Fruit fly (Drosophila melanogaster): ENCODE measurements around the gene CG43367.

CG43367 gene

DNA sequence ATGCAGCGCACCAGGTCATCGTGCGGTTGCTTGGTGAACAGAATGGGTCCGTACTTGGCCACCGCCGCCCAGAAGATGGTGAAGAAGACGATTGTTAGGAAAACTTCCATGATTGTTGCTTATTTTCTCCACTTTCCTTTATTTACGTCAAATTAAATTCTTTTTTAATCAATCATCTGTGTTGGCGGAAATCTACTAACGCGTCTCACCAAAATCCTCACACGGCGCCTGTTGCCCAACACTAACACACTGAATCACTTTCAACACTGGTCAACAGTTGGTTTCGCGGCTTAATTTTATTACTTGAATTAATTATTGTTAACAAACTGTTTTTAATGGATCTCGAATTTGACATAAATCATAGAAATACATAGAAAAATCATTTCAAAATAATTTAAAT is 7.1 kb upstream of the CG43367 start, which contains the start of gene VhaM9.7-c (continued):
- TF ChIP-seq CG9139 (GFP tag; optimal IDR thresholded peaks at IDR 0.05) (no peak), CG3919 (GFP tag; optimal IDR thresholded peaks at IDR 0.05) (peak; percentile 41), pdm3 (GFP tag; optimal IDR thresholded peaks at IDR 0.05) (peak; percentile 40), lz (GFP tag; optimal IDR thresholded peaks at IDR 0.05) (peak; percentile 55), salr (GFP tag; optimal IDR thresholded peaks at IDR 0.05) (no peak), CG15336 (GFP tag; IDR thresholded peaks at IDR 0.05) (no peak), Eip93F (GFP tag; optimal IDR thresholded peaks at IDR 0.05) (no peak), dsx (GFP tag; optimal IDR thresholded peaks at IDR 0.05; ENCODE audit: poor library complexity, severe bottlenecking) (no peak), Eip75B (GFP tag; optimal IDR thresholded peaks at IDR 0.05) (peak; percentile 7), CG31627 (GFP tag; optimal IDR thresholded peaks at IDR 0.05) (peak; percentile 60), CG34406 (GFP tag; optimal IDR thresholded peaks at IDR 0.05) (no peak), Smox (GFP tag; optimal IDR thresholded peaks at IDR 0.05) (no peak)

DNA sequence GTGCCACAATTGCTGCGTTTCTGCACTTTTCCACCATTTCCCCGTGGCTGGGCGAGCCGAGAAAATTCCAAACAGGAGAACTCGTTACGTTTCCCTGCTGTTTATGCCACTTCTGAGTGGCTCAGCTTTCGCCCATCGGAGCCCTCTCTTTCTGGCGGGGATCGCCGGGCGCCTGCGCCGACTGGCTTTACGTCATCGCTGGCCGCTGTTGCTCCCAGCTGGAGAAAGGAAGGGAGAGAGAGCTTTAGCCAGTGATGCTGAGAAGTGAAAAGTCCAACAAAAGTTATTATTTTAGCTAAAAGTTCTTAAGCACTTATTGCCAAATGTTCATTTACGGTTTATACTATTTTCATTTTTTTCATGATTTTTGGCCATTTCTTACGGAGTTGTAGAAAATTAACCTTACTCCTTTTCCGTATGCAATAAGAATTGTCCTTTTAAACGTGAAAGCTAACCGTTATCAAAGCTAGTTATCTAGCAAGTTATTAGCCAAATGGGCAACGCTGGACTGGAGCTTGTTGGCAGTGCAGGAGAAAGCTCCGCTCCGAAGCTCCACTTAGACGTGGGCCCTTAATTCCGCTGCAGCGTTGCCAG is 5.8 kb upstream of the CG43367 start, which contains the start of the genes Teh2 and tipE:
Gene Teh2, minus strand, starts transcription at position 94 of the 594 bp plus-strand sequence.
Gene tipE, plus strand, starts transcription at position 570 of the 594 bp plus-strand sequence.
- TF ChIP-seq Eip78C (GFP tag) (no peak), CG11902 (GFP tag; optimal IDR thresholded peaks at IDR 0.05) (no peak), CG6808 (GFP tag; optimal IDR thresholded peaks at IDR 0.05) (no peak), lz (GFP tag; optimal IDR thresholded peaks at IDR 0.05) (no peak), achi (GFP tag; optimal IDR thresholded peaks at IDR 0.05) (no peak), acj6 (GFP tag; optimal IDR thresholded peaks at IDR 0.05) (no peak), CG34406 (GFP tag; optimal IDR thresholded peaks at IDR 0.05) (no peak), CG8632 (GFP tag; optimal IDR thresholded peaks at IDR 0.05) (no peak), CG6163 (GFP tag; IDR thresholded peaks at IDR 0.05) (no peak), ss (GFP tag; optimal IDR thresholded peaks at IDR 0.05) (no peak), spab (GFP tag; optimal IDR thresholded peaks at IDR 0.05) (no peak), CG32006 (GFP tag; optimal IDR thresholded peaks at IDR 0.05) (no peak), fd85E (GFP tag; optimal IDR thresholded peaks at IDR 0.05) (no peak), Hr39 (GFP tag; optimal IDR thresholded peaks at IDR 0.05) (no peak), CG1621 (tag; optimal IDR thresholded peaks at IDR 0.05) (no peak), salr (GFP tag; optimal IDR thresholded peaks at IDR 0.05) (no peak)

DNA sequence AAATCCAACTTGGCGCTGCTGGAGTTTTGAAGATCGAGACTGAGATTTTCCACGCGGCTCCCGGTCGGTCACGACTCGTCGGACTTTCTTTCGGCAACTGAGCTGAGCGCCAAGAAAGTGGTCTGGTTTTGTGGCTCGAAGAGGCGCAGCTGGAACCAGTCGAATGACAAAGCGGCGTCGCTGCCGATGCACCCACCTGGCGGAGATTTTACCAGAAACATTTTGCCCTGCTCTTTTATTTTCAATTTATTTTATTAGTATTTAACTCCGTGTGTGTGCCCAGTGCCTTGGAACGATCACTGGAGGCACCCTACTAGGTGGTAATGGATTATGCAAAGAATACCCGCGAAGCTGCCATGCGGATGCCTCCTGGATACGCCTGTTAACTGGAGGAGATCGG is 10.4 kb downstream of the CG43367 start, which contains the start of gene CG15005:
Gene CG15005, minus strand, starts transcription at position 101 of the 400 bp plus-strand sequence.
- TF ChIP-seq Sox14 (GFP tag; optimal IDR thresholded peaks at IDR 0.05) (no peak), CG8632 (GFP tag; optimal IDR thresholded peaks at IDR 0.05) (no peak), svp (GFP tag) (no peak), CG11902 (GFP tag; optimal IDR thresholded peaks at IDR 0.05) (no peak), Ets96B (tag; optimal IDR thresholded peaks at IDR 0.05) (no peak), spab (GFP tag; optimal IDR thresholded peaks at IDR 0.05) (no peak), topi (GFP tag; optimal IDR thresholded peaks at IDR 0.05) (no peak), CG7368 (GFP tag; optimal IDR thresholded peaks at IDR 0.05) (no peak), Gug (GFP tag; IDR thresholded peaks at IDR 0.05) (no peak), CG8319 (GFP tag; optimal IDR thresholded peaks at IDR 0.05) (no peak), CG31627 (GFP tag; optimal IDR thresholded peaks at IDR 0.05) (no peak), Ets21C (GFP tag; optimal IDR thresholded peaks at IDR 0.05) (no peak)

DNA sequence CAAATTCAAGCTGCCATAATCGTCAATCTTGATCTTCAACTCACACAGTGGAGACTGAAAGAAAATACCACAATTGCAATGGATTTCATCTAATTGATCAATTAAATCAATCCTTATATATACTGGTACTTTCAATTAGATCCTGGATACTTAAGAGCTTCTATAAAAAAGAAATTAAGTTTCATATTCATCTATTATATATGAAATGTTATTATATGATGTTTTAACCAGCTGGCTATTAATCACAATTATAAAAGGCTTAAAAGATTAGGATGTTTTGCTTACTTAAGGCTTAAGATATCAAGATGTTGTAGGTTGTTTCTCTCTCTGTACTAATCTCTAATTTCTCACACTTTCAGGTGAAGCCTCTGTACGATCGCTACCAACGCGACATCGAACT is 11.1 kb downstream of the CG43367 start:
- TF ChIP-seq Hr4 (GFP tag; optimal IDR thresholded peaks at IDR 0.05) (peak; percentile 51), CG6854 (GFP tag; optimal IDR thresholded peaks at IDR 0.05) (no peak), CG15336 (GFP tag; IDR thresholded peaks at IDR 0.05) (0 out of 2 replicates have a peak, but pooled peaks have one; percentile 19), CG32006 (GFP tag; optimal IDR thresholded peaks at IDR 0.05) (peak; percentile 55), CG1621 (tag; optimal IDR thresholded peaks at IDR 0.05) (no peak), achi (GFP tag; optimal IDR thresholded peaks at IDR 0.05) (no peak), CG8119 (GFP tag; IDR thresholded peaks at IDR 0.05) (peak; percentile 32; the same call in 1 of the 3 replicates), CG11902 (GFP tag; optimal IDR thresholded peaks at IDR 0.05) (no peak), CG4318 (GFP tag; optimal IDR thresholded peaks at IDR 0.05) (peak; percentile 15)

Data from whole organism, prepupa.